Worm (Caenorhabditis elegans): ENCODE data around the gene C05D11.5.

DNA sequence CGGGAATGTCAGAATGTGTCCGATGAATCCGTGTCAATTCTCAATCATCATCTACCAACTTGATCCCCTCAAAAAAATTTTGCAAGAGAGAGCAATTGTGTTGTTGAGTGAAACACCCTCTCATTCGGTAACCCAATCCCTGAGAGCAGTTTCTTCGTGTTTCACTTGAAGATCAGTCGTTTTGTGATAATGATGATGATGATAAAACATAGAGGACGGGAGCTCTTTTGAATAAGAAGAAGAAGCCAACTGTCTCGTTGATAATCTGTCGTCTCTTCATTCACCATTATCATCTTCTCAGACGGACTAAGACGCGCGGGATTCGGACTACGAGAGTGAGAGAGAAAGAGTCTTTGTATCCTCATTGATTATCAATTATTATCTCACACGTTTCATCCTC lies 6.7 kb downstream of the C05D11.5 start:
- no peak for TF ChIP-seq ceh-36 (tag; optimal IDR thresholded peaks at IDR 0.05)
- TF ChIP-seq flt-1 (GFP tag; IDR thresholded peaks at IDR 0.05) = no peak
- no peak for TF ChIP-seq ama-1 (optimal IDR thresholded peaks at IDR 0.05)
- TF ChIP-seq F13C5.2 (tag; optimal IDR thresholded peaks at IDR 0.05) = no peak
- no peak for TF ChIP-seq sea-1 (GFP tag; conservative IDR thresholded peaks at IDR 0.05)
- TF ChIP-seq tbx-11 (GFP tag; IDR thresholded peaks at IDR 0.05) = no peak
- TF ChIP-seq hmbx-1 (tag; optimal IDR thresholded peaks at IDR 0.05) = no peak
- TF ChIP-seq tbx-37 (GFP tag; conservative IDR thresholded peaks at IDR 0.05) = no peak
- no peak for TF ChIP-seq ceh-13 (GFP tag; optimal IDR thresholded peaks at IDR 0.05)
